Worm (Caenorhabditis elegans) whole organism, L1 larva: ENCODE measurements around the gene K07C5.9.
A peak's percentile ranks its signal among the peaks of the same experiment; 100 is the strongest.

Experiments
- C16A3.4 ChIP-seq: fragments of 150-350 bp; optimal IDR thresholded peaks from 2 replicates; lab custom pipeline; 2014; ENCODE audit warnings: missing biosample characterization, missing genetic modification characterization
- F16B12.6 ChIP-seq: fragments of 150-350 bp; optimal IDR thresholded peaks from 2 replicates; lab custom pipeline; 2014; ENCODE audit warnings: missing biosample characterization, missing genetic modification characterization
- elt-2 ChIP-seq: sonication (generic microtip); optimal IDR thresholded peaks from 2 replicates; lab custom pipeline; 2016; ENCODE audit warnings: missing genetic modification characterization, mild to moderate bottlenecking, inconsistent platforms, missing compliant biosample characterization, missing genetic modification reagents
- fkh-8 ChIP-seq: sonication (generic microtip); optimal IDR thresholded peaks from 2 replicates; lab custom pipeline; 2016; ENCODE audit warnings: mild to moderate bottlenecking, missing genetic modification characterization, missing compliant biosample characterization
- grh-1 ChIP-seq: fragments of 200-800 bp; sonication (Bioruptor generic); IDR thresholded peaks from 2 replicates; pipeline ENCODE4 v1.3.6; 2022; ENCODE audit warnings: missing genetic modification reagents, missing genetic modification characterization, missing compliant biosample characterization
- hlh-4 ChIP-seq: sonication (generic microtip); optimal IDR thresholded peaks from 2 replicates; lab custom pipeline; 2016; ENCODE audit warnings: mild to moderate bottlenecking, missing genetic modification characterization, missing compliant biosample characterization
- hpl-2 ChIP-seq: fragments of 150-350 bp; optimal IDR thresholded peaks from 2 replicates; lab custom pipeline; 2014; ENCODE audit warnings: missing biosample characterization, missing genetic modification reagents, missing genetic modification characterization
- nhr-19 ChIP-seq: fragments of 200-800 bp; sonication (Bioruptor generic); conservative IDR thresholded peaks from 2 replicates; pipeline ENCODE4 v1.3.6; 2022; ENCODE audit warnings: missing genetic modification characterization, missing compliant biosample characterization
- pqm-1 ChIP-seq: sonication (generic microtip); optimal IDR thresholded peaks from 3 replicates; lab custom pipeline; 2017; ENCODE audit warnings: missing biosample characterization, missing genetic modification characterization
- sptf-1 ChIP-seq: fragments of 150-350 bp; optimal IDR thresholded peaks from 2 replicates; lab custom pipeline; 2014; ENCODE audit warnings: missing biosample characterization, missing genetic modification characterization
- sup-37 ChIP-seq: fragments of 200-800 bp; sonication (Bioruptor generic); optimal IDR thresholded peaks from 2 replicates; lab custom pipeline; 2018; ENCODE audit warnings: mild to moderate bottlenecking, missing genetic modification characterization, missing compliant biosample characterization
- swsn-7 ChIP-seq: sonication (generic microtip); optimal IDR thresholded peaks from 2 replicates; lab custom pipeline; 2016; ENCODE audit warnings: missing genetic modification characterization, missing compliant biosample characterization
- tbx-2 ChIP-seq: sonication (generic microtip); optimal IDR thresholded peaks from 2 replicates; lab custom pipeline; 2016; ENCODE audit warnings: missing genetic modification characterization, missing compliant biosample characterization
- vab-15 ChIP-seq: sonication (generic microtip); optimal IDR thresholded peaks from 2 replicates; lab custom pipeline; 2017; ENCODE audit warnings: missing genotype, mild to moderate bottlenecking, missing genetic modification characterization, missing compliant biosample characterization

K07C5.9 gene

ce11 chrV:10307283-10307682 lies 42.7 kb downstream of the K07C5.9 start, which contains the start of gene che-12:
Gene che-12 (minus strand): TSS chrV:10307383.
- TF ChIP-seq fkh-8 (tag; lab: Kevin White, UChicago) (peak; percentile 38), sup-37 (GFP tag; lab: Kevin White, UChicago) (no peak), F16B12.6 (no peak), sptf-1 (tag; lab: Kevin White, UChicago) (no peak)

- no peak for TF ChIP-seq swsn-7 (tag; lab: Kevin White, UChicago)
- TF ChIP-seq pqm-1 (tag; lab: Kevin White, UChicago): no peak
- no peak for TF ChIP-seq hlh-4 (tag; lab: Kevin White, UChicago)
- TF ChIP-seq vab-15: no peak
- TF ChIP-seq tbx-2: no peak
- no peak for TF ChIP-seq hpl-2 (GFP tag; lab: Kevin White, UChicago)
- TF ChIP-seq nhr-19 (GFP tag; lab: Robert Waterston, UW): no peak
- TF ChIP-seq elt-2 (tag; lab: Kevin White, UChicago): no peak
- no peak for TF ChIP-seq C16A3.4 (tag; lab: Kevin White, UChicago)
- no peak for TF ChIP-seq grh-1 (GFP tag; lab: Robert Waterston, UW)
Observed at ce11 chrV:10297099-10297498, 52.9 kb downstream of the K07C5.9 start, which contains the start of gene B0024.4. Gene B0024.4 (plus strand): TSS chrV:10297399.
